Worm (Caenorhabditis elegans): ENCODE data around the gene C29F9.8.

The C29F9.8 gene

ce11 chrIII:62383-62873, 34.5 kb downstream of the C29F9.8 start (continued):
- no peak for TF ChIP-seq alr-1 (tag; optimal IDR thresholded peaks at IDR 0.05)
- no peak for TF ChIP-seq mdl-1 (tag; optimal IDR thresholded peaks at IDR 0.05)
- no peak for TF ChIP-seq ceh-82 (tag; optimal IDR thresholded peaks at IDR 0.05)
- peak; percentile 6 for TF ChIP-seq mab-5 (tag; optimal IDR thresholded peaks at IDR 0.05)

ce11 chrIII:61045-61444, 35.9 kb downstream of the C29F9.8 start, which contains the start of gene btb-5:
TSS of gene btb-5 (minus strand) at chrIII:61145.
- TF ChIP-seq nhr-23 (tag; optimal IDR thresholded peaks at IDR 0.05): no peak
- no peak for TF ChIP-seq alr-1 (tag; optimal IDR thresholded peaks at IDR 0.05)
- no peak for TF ChIP-seq lin-13 (GFP tag; optimal IDR thresholded peaks at IDR 0.05)
- TF ChIP-seq ztf-11 (tag; optimal IDR thresholded peaks at IDR 0.05): no peak
- TF ChIP-seq C34F6.9 (tag; optimal IDR thresholded peaks at IDR 0.05): no peak
- TF ChIP-seq nhr-25 (tag; optimal IDR thresholded peaks at IDR 0.05): no peak
- no peak for TF ChIP-seq dmd-4 (tag; optimal IDR thresholded peaks at IDR 0.05)
- TF ChIP-seq crh-2 (tag; optimal IDR thresholded peaks at IDR 0.05): no peak
- TF ChIP-seq ceh-82 (tag; optimal IDR thresholded peaks at IDR 0.05): no peak
- no peak for TF ChIP-seq aly-2 (tag; optimal IDR thresholded peaks at IDR 0.05)
- no peak for TF ChIP-seq sem-4 (tag; optimal IDR thresholded peaks at IDR 0.05)
- TF ChIP-seq ztf-1 (GFP tag; conservative IDR thresholded peaks at IDR 0.05): no peak
- TF ChIP-seq ama-1 (optimal IDR thresholded peaks at IDR 0.05): no peak

- TF ChIP-seq nhr-23 (tag; optimal IDR thresholded peaks at IDR 0.05): no peak
- no peak for TF ChIP-seq snpc-4 (tag; optimal IDR thresholded peaks at IDR 0.05)
- TF ChIP-seq ZK546.5 (tag; optimal IDR thresholded peaks at IDR 0.05): no peak
- no peak for TF ChIP-seq elt-1 (tag; optimal IDR thresholded peaks at IDR 0.05)
- no peak for TF ChIP-seq mdl-1 (tag; optimal IDR thresholded peaks at IDR 0.05)
- no peak for TF ChIP-seq nhr-77 (tag; optimal IDR thresholded peaks at IDR 0.05)
- TF ChIP-seq mab-5 (tag; optimal IDR thresholded peaks at IDR 0.05): no peak
- no peak for TF ChIP-seq ceh-82 (tag; optimal IDR thresholded peaks at IDR 0.05)
- no peak for TF ChIP-seq lin-39 (tag; optimal IDR thresholded peaks at IDR 0.05)
- no peak for TF ChIP-seq F13H6.1 (tag; optimal IDR thresholded peaks at IDR 0.05)
- no peak for TF ChIP-seq R02D3.7 (tag; optimal IDR thresholded peaks at IDR 0.05)
- TF ChIP-seq nhr-21 (tag; optimal IDR thresholded peaks at IDR 0.05): no peak
- no peak for TF ChIP-seq lsy-2 (tag; optimal IDR thresholded peaks at IDR 0.05)
- TF ChIP-seq aly-2 (tag; optimal IDR thresholded peaks at IDR 0.05): no peak
- TF ChIP-seq egl-27 (tag; optimal IDR thresholded peaks at IDR 0.05): no peak
These were observed 43.2 kb downstream of the C29F9.8 start for ce11 chrIII:53696-54095.

- no peak for TF ChIP-seq nhr-129 (tag; optimal IDR thresholded peaks at IDR 0.05)
- no peak for TF ChIP-seq mab-5 (tag; optimal IDR thresholded peaks at IDR 0.05)
- no peak for TF ChIP-seq nhr-6 (tag; optimal IDR thresholded peaks at IDR 0.05)
- no peak for TF ChIP-seq R02D3.7 (tag; optimal IDR thresholded peaks at IDR 0.05)
- TF ChIP-seq fos-1 (tag; optimal IDR thresholded peaks at IDR 0.05): no peak
- no peak for TF ChIP-seq alr-1 (tag; optimal IDR thresholded peaks at IDR 0.05)
- TF ChIP-seq dmd-4 (tag; optimal IDR thresholded peaks at IDR 0.05): no peak
- no peak for TF ChIP-seq nhr-77 (tag; optimal IDR thresholded peaks at IDR 0.05)
These were observed 45.3 kb downstream of the C29F9.8 start for ce11 chrIII:51622-52021.

- TF ChIP-seq ama-1 (optimal IDR thresholded peaks at IDR 0.05) (no peak), ceh-82 (tag; optimal IDR thresholded peaks at IDR 0.05) (no peak), nhr-237 (tag; optimal IDR thresholded peaks at IDR 0.05) (no peak), peb-1 (tag; optimal IDR thresholded peaks at IDR 0.05) (no peak), alr-1 (tag; optimal IDR thresholded peaks at IDR 0.05) (no peak), C34F6.9 (tag; optimal IDR thresholded peaks at IDR 0.05) (no peak), nhr-12 (tag; optimal IDR thresholded peaks at IDR 0.05) (no peak), Y55F3AM.14 (GFP tag; optimal IDR thresholded peaks at IDR 0.05) (no peak), dmd-4 (tag; optimal IDR thresholded peaks at IDR 0.05) (no peak), nhr-6 (tag; optimal IDR thresholded peaks at IDR 0.05) (no peak), unc-55 (GFP tag; optimal IDR thresholded peaks at IDR 0.05) (no peak), lin-39 (tag; optimal IDR thresholded peaks at IDR 0.05) (no peak), blmp-1 (tag; optimal IDR thresholded peaks at IDR 0.05; ENCODE audit: insufficient read depth) (no peak), lin-11 (tag; optimal IDR thresholded peaks at IDR 0.05) (no peak), mab-5 (tag; optimal IDR thresholded peaks at IDR 0.05) (no peak), nhr-21 (tag; optimal IDR thresholded peaks at IDR 0.05) (no peak)
These were observed 46.5 kb downstream of the C29F9.8 start for ce11 chrIII:50418-50817.

All from whole organism, L2 larva.